Fruit fly (Drosophila melanogaster): Measurements from ENCODE around the gene CG11162.

CG11162 gene

DNA sequence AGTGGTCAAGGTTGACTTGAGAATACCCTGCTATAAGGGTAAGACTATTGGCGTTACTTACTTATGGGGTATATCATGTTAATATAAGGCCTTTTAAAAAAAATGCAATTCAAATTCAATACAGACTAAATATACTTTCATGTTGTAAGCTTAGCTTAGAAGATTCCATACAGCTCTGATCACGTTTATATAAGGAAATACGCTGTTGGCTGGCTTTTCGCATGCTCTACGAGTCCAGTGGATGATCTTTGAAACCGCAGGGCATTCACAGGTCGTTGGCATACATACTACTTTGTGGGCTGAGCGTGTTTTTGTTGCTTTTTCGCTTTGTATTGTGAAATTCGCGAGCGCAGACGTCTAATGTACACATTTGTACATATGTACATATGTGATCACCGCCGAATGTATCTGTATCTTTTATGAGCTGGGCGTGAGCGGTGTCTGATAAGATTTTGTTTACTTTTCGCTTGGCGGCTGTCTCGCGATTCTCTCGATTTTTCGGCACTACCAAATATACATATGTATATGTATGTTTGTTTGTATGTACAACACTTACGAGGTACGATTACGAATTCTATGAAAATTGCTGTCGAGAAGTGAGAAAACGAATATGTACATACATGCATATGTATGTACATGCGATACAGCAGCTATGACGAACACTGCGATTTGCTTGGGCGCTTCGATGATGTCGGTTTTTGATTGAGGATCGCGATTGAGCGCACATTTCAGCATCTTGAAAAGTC is 42.3 kb upstream of the CG11162 start (continued):
- TF ChIP-seq Ets97D (GFP tag; optimal IDR thresholded peaks at IDR 0.05) (no peak), hkb (optimal IDR thresholded peaks at IDR 0.05) (no peak), hkb (GFP tag; IDR thresholded peaks at IDR 0.05) (peak; percentile 60), fu2 (GFP tag; optimal IDR thresholded peaks at IDR 0.05) (peak; percentile 20), CoRest (tag; optimal IDR thresholded peaks at IDR 0.05) (peak; percentile 23), CG8765 (GFP tag; IDR thresholded peaks at IDR 0.05) (no peak), sim (GFP tag; IDR thresholded peaks at IDR 0.05) (no peak), Elba2 (GFP tag; optimal IDR thresholded peaks at IDR 0.05) (no peak), pros (GFP tag; optimal IDR thresholded peaks at IDR 0.05) (no peak), odd (GFP tag; optimal IDR thresholded peaks at IDR 0.05) (peak; percentile 51), z (GFP tag; IDR thresholded peaks at IDR 0.05) (peak; percentile 61; the same call in 1 of the 3 replicates), CG17359 (tag; optimal IDR thresholded peaks at IDR 0.05) (peak; percentile 29), CG10654 (GFP tag; optimal IDR thresholded peaks at IDR 0.05) (no peak), Dad (GFP tag; optimal IDR thresholded peaks at IDR 0.05) (no peak), ATbp (GFP tag; optimal IDR thresholded peaks at IDR 0.05) (peak; percentile 70), abd-A (tag; optimal IDR thresholded peaks at IDR 0.05) (peak; percentile 52), C15 (GFP tag; IDR thresholded peaks at IDR 0.05) (no peak), CG12155 (GFP tag; optimal IDR thresholded peaks at IDR 0.05) (peak; percentile 39), CG4730 (GFP tag; IDR thresholded peaks at IDR 0.05) (0 out of 2 replicates have a peak, but pooled peaks have one; percentile 16), CG4617 (GFP tag; optimal IDR thresholded peaks at IDR 0.05; ENCODE audit: borderline replicate concordance) (no peak), ro (GFP tag; IDR thresholded peaks at IDR 0.05) (no peak), CG14667 (GFP tag; IDR thresholded peaks at IDR 0.05) (no peak), btn (GFP tag; optimal IDR thresholded peaks at IDR 0.05) (no peak), MBD-R2 (GFP tag; IDR thresholded peaks at IDR 0.05) (no peak; the same call in 1 of the 2 replicates), CG34422 (GFP tag; IDR thresholded peaks at IDR 0.05) (0 out of 3 replicates have a peak, but pooled peaks have one; percentile 14), CG6689 (GFP tag; IDR thresholded peaks at IDR 0.05) (no peak), CG8281 (tag; optimal IDR thresholded peaks at IDR 0.05) (no peak), kay (GFP tag; optimal IDR thresholded peaks at IDR 0.05) (no peak), CG7987 (GFP tag; optimal IDR thresholded peaks at IDR 0.05) (peak; percentile 63), usp (GFP tag; optimal IDR thresholded peaks at IDR 0.05) (no peak), CG12942 (GFP tag; optimal IDR thresholded peaks at IDR 0.05) (peak; percentile 20), CG11560 (tag; IDR thresholded peaks at IDR 0.05) (no peak), CG2199 (GFP tag; IDR thresholded peaks at IDR 0.05) (no peak), Opbp (GFP tag; IDR thresholded peaks at IDR 0.05; ENCODE audit: partially characterized antibody) (no peak), dan (GFP tag; IDR thresholded peaks at IDR 0.05) (no peak), zen2 (GFP tag; IDR thresholded peaks at IDR 0.05; ENCODE audit: partially characterized antibody) (no peak), ind (GFP tag; optimal IDR thresholded peaks at IDR 0.05) (peak; percentile 8), CG11504 (tag; optimal IDR thresholded peaks at IDR 0.05) (peak; percentile 33), CG18764 (GFP tag; optimal IDR thresholded peaks at IDR 0.05) (peak; percentile 24), bbx (GFP tag; IDR thresholded peaks at IDR 0.05; ENCODE audit: partially characterized antibody) (no peak), Fer2 (tag; optimal IDR thresholded peaks at IDR 0.05) (peak; percentile 49), CG11247 (GFP tag; IDR thresholded peaks at IDR 0.05) (peak; percentile 48; the same call in 1 of the 2 replicates), CG18476 (GFP tag; optimal IDR thresholded peaks at IDR 0.05) (no peak), CG2678 (tag; optimal IDR thresholded peaks at IDR 0.05) (peak; percentile 68), CG10565 (GFP tag; optimal IDR thresholded peaks at IDR 0.05) (no peak), zf30C (GFP tag; optimal IDR thresholded peaks at IDR 0.05) (no peak), disco-r (GFP tag; optimal IDR thresholded peaks at IDR 0.05) (no peak), CG6854 (GFP tag; optimal IDR thresholded peaks at IDR 0.05) (peak; percentile 17), gcm2 (GFP tag; optimal IDR thresholded peaks at IDR 0.05) (no peak), CG17612 (GFP tag; IDR thresholded peaks at IDR 0.05) (no peak)
